Fruit fly (Drosophila melanogaster) whole organism, adult: ENCODE results near the gene cmb.

Source experiments
- CG11617 ChIP-seq: fragments of 200-800 bp; sonication (Bioruptor generic); optimal IDR thresholded peaks from 2 replicates; lab custom pipeline; 2017; ENCODE audit warnings: mild to moderate bottlenecking, missing biosample characterization, missing genetic modification reagents, missing genetic modification characterization
- CG12768 ChIP-seq: fragments of 200-800 bp; sonication (Bioruptor generic); optimal IDR thresholded peaks from 2 replicates; lab custom pipeline; 2017; ENCODE audit warnings: missing biosample characterization, missing genetic modification characterization, mild to moderate bottlenecking, moderate library complexity, missing genetic modification reagents
- CG14711 ChIP-seq: fragments of 200-800 bp; sonication (Bioruptor generic); optimal IDR thresholded peaks from 2 replicates; lab custom pipeline; 2018; ENCODE audit warnings: missing biosample characterization, mild to moderate bottlenecking, missing genetic modification characterization, moderate library complexity
- CG1620 ChIP-seq: fragments of 200-800 bp; sonication (Bioruptor generic); optimal IDR thresholded peaks from 2 replicates; lab custom pipeline; 2016; ENCODE audit warnings: missing biosample characterization, missing genetic modification characterization
- CG33017 ChIP-seq: fragments of 200-800 bp; sonication (Bioruptor generic); optimal IDR thresholded peaks from 2 replicates; lab custom pipeline; 2018; ENCODE audit warnings: missing biosample characterization, mild to moderate bottlenecking, missing genetic modification characterization, moderate library complexity
- CG5204 ChIP-seq: fragments of 200-800 bp; sonication (Bioruptor generic); optimal IDR thresholded peaks from 2 replicates; lab custom pipeline; 2016; ENCODE audit warnings: missing biosample characterization, missing genetic modification characterization
- CG7045 ChIP-seq: fragments of 200-800 bp; sonication (Bioruptor generic); optimal IDR thresholded peaks from 2 replicates; lab custom pipeline; 2017; ENCODE audit warnings: missing biosample characterization, mild to moderate bottlenecking, missing genetic modification characterization
- CG7101 ChIP-seq: fragments of 200-800 bp; sonication (Bioruptor generic); optimal IDR thresholded peaks from 2 replicates; lab custom pipeline; 2018; ENCODE audit warnings: missing biosample characterization, mild to moderate bottlenecking, missing genetic modification characterization, moderate library complexity
- Clk ChIP-seq: fragments of 200-800 bp; sonication (Bioruptor generic); optimal IDR thresholded peaks from 2 replicates; lab custom pipeline; 2017; ENCODE audit warnings: missing biosample characterization, missing genetic modification characterization
- Crg-1 ChIP-seq: fragments of 200-800 bp; sonication (Bioruptor generic); optimal IDR thresholded peaks from 2 replicates; lab custom pipeline; 2016; ENCODE audit warnings: missing biosample characterization, missing genetic modification characterization
- Hr96 ChIP-seq: fragments of 200-800 bp; sonication (Bioruptor generic); optimal IDR thresholded peaks from 2 replicates; lab custom pipeline; 2016; ENCODE audit warnings: missing biosample characterization, missing genetic modification characterization
- Mnt ChIP-seq: fragments of 200-800 bp; sonication (Bioruptor generic); optimal IDR thresholded peaks from 2 replicates; lab custom pipeline; 2016; ENCODE audit warnings: missing biosample characterization, mild to moderate bottlenecking, missing genetic modification characterization
- bab1 ChIP-seq: fragments of 200-800 bp; sonication (Bioruptor generic); optimal IDR thresholded peaks from 3 replicates; lab custom pipeline; 2019; ENCODE audit warnings: missing biosample characterization, mild to moderate bottlenecking, missing genetic modification characterization, moderate library complexity
- cic ChIP-seq: fragments of 200-800 bp; sonication (Bioruptor generic); optimal IDR thresholded peaks from 2 replicates; lab custom pipeline; 2017; ENCODE audit warnings: missing biosample characterization, mild to moderate bottlenecking, missing genetic modification characterization, moderate library complexity
- cnc ChIP-seq, 2 experiments: fragments of >200 bp; optimal IDR thresholded peaks; 2 replicates each; lab custom pipeline; 2017
- kay ChIP-seq: fragments of 200-800 bp; sonication (Bioruptor generic); peaks from one replicate; lab custom pipeline; 2016; ENCODE audit warnings: missing biosample characterization, missing genetic modification characterization, borderline replicate concordance
- ovo ChIP-seq: fragments of 200-800 bp; sonication (Bioruptor generic); optimal IDR thresholded peaks from 2 replicates; lab custom pipeline; 2016; ENCODE audit warnings: missing biosample characterization, missing genetic modification characterization
- pad ChIP-seq: fragments of 200-800 bp; sonication (Bioruptor generic); optimal IDR thresholded peaks from 3 replicates; lab custom pipeline; 2017; ENCODE audit warnings: missing biosample characterization, missing genetic modification characterization, mild to moderate bottlenecking, moderate library complexity, missing genetic modification reagents
- tj ChIP-seq: fragments of 200-800 bp; sonication (Bioruptor generic); optimal IDR thresholded peaks from 3 replicates; lab custom pipeline; 2017; ENCODE audit warnings: missing biosample characterization, mild to moderate bottlenecking, missing genetic modification characterization, moderate library complexity
- toe ChIP-seq: fragments of 200-800 bp; sonication (Bioruptor generic); optimal IDR thresholded peaks from 2 replicates; lab custom pipeline; 2016; ENCODE audit warnings: missing biosample characterization, missing genetic modification characterization

cmb gene

DNA sequence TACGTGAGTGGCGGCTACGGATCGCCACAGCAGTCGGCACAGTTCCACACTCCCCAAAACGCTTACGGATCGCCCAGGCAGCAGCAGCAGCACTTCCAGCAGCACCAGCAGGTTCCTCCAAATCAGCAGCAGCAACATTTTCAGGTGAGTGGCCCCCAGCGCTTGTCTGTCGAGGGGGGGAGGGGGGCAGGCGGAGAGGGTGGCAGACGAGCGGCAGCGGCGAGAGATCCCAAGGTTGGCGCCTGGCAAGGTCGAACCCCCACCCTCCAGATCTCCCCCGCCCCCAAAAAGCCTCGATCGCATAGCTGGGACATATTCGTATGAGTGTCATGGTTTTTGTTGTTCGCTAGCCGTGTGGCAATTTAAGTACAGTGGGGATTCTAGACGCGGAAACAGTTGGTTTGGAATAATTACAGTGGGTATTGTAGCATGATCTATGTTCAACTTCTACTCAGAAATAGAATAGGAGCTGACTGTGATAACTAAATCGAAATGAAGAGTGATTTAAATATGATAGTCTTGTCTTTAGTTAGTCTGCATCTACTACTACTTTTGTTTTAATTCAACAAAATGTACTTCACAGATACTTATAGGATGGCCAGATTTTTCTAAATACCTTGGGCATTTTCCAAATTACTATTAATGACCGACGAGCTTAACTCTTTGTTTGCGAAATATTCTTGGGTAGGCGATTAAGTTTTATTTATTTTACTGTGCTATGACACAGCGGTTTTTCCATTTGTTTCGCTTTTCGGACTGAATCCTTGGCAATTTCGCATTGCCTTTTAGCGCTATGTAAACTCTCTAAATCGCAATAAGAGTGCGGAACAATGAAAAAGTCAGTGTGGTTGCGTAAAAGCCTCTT is 36.2 kb downstream of the cmb start:
- no peak for TF ChIP-seq Crg-1
- peak in 1 of 2 experiments; percentile 71 for TF ChIP-seq cnc (optimal IDR thresholded peaks at IDR 0.05; lab: Kevin White, UChicago)

dm6 chr3L:13479204-13479600 is 36.8 kb downstream of the cmb start:
- TF ChIP-seq Hr96 (GFP tag; lab: Kevin White, UChicago) (no peak), CG12768 (peak; percentile 8)

DNA sequence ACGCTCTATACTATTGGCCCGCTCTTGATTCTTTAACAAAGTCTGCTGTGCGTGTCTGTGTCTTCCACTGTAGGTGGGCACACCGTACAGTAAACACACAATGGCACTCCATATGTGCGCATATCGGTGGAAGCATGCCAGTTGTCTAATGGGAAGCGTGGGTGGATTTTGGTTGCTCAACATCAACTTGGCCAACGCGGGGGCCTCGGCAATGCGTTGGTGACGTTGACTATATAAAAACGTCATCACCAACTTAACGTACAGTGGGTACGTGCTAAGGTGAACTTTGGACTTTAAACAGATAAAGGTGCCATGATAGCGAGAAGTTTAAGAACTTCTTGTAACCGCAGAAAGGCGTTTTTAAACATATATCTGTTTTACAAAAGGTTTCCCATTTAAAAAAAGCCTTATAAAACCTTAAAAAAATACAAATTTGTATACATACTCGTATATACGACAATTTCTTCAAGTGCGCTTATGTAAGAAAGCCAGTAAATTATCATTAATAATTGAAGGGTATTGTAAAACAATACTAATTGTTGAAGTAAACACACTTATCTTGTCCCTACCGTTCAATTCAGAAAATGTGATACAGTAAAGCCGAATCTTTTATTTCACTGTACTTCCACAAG is 37.3 kb downstream of the cmb start:
- peak; percentile 7 for TF ChIP-seq pad (GFP tag; lab: Kevin White, UChicago)
- peak; percentile 61 for TF ChIP-seq toe (GFP tag; lab: Kevin White, UChicago)
- TF ChIP-seq CG11617 (GFP tag; lab: Kevin White, UChicago), result peak; percentile 67
- TF ChIP-seq CG5204 (GFP tag; lab: Kevin White, UChicago), result peak; percentile 80
- no peak for TF ChIP-seq Mnt
- TF ChIP-seq Hr96 (GFP tag; lab: Kevin White, UChicago), result peak; percentile 60
- TF ChIP-seq CG1620, result no peak
- TF ChIP-seq CG7045 (GFP tag; lab: Kevin White, UChicago), result peak; percentile 76
- TF ChIP-seq cic (GFP tag; lab: Kevin White, UChicago), result no peak
- peak; percentile 13 for TF ChIP-seq CG7101 (tag; lab: Kevin White, UChicago)
- TF ChIP-seq Clk (GFP tag; lab: Kevin White, UChicago), result no peak
- peak; percentile 69 for TF ChIP-seq CG12768
- peak; percentile 12 for TF ChIP-seq CG14711 (tag; lab: Kevin White, UChicago)
- no peak for TF ChIP-seq Crg-1
- no peak for TF ChIP-seq cnc (optimal IDR thresholded peaks at IDR 0.05; lab: Kevin White, UChicago)
- TF ChIP-seq kay, result no peak
- no peak for TF ChIP-seq tj
- TF ChIP-seq bab1 (GFP tag; lab: Kevin White, UChicago), result no peak
- TF ChIP-seq CG33017 (tag; lab: Kevin White, UChicago), result peak; percentile 56
- TF ChIP-seq ovo (GFP tag; lab: Kevin White, UChicago), result no peak

DNA sequence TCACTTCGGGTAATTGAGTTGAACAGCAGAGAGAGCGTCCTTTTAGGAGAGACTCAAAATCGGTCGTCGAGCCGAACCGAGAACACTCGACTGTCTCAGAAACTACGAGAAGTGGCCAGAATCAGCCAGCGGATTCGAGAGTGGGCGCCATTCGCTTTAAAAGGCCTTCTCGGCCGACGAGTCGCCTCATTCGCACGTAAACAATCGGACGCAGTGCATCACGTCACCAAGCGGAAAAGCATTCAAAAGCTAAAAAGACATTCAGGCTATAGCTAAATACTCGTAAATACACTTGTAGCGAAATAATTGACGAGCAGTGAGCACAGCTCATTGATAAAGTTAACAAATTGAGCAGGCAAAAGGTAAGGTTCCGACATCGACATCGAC is 37.8 kb downstream of the cmb start:
- TF ChIP-seq cic (GFP tag; lab: Kevin White, UChicago) (peak; percentile 94), Mnt (peak; percentile 37), Hr96 (GFP tag; lab: Kevin White, UChicago) (peak; percentile 21), bab1 (GFP tag; lab: Kevin White, UChicago) (peak; percentile 19), CG7045 (GFP tag; lab: Kevin White, UChicago) (no peak), CG7101 (tag; lab: Kevin White, UChicago) (peak; percentile 21), pad (GFP tag; lab: Kevin White, UChicago) (no peak), CG11617 (GFP tag; lab: Kevin White, UChicago) (peak; percentile 7)

DNA sequence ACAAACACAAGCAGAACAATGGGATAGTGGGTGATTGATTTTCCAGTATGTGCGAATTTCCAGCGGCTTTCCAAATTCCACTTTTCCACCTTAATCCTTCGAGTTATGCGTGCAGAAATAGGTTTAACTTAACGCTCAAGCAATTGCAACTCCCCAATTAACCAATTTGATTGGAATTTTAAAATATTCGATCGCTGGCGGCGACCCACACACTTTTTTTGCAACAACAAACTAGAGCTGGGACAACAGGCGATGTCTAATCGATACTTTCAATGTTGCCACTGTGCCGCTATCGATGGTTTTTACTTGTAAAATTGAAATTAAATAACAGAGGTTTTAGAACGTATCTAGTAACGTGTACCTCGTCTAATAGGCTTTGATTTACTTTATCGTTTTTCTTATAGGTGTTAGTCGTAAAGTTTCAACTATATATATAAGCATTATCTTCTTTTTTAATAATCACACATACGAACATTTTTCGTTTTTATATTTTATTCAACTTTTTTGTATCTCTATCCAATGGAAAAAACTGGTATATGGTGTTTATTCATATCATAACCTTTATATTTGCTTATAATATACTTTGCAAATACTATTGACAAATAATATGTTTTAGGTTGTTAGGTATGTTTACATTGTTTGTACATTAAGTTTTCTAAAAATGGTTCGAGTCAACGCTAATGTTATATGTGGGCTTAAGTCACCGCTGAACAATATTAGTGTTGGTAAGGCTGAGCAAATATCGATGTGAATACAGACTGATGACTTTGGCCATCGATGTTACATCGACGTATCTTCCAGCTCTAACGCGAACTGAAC is 43.9 kb downstream of the cmb start, which contains the start of the genes Abp1 and Tgi:
TSS of gene Abp1 (minus strand) at position 240 of the 819 bp plus-strand sequence.
TSS of gene Tgi (plus strand) at position 757 of the 819 bp plus-strand sequence.
- TF ChIP-seq CG14711 (tag; lab: Kevin White, UChicago), result no peak
- TF ChIP-seq toe (GFP tag; lab: Kevin White, UChicago), result peak; percentile 31
- peak; percentile 6 for TF ChIP-seq Hr96 (GFP tag; lab: Kevin White, UChicago)
- no peak for TF ChIP-seq tj
- no peak for TF ChIP-seq CG5204 (GFP tag; lab: Kevin White, UChicago)
- no peak for TF ChIP-seq Crg-1
- peak; percentile 13 for TF ChIP-seq Mnt
- TF ChIP-seq cic (GFP tag; lab: Kevin White, UChicago), result no peak
- no peak for TF ChIP-seq CG33017 (tag; lab: Kevin White, UChicago)
- no peak for TF ChIP-seq ovo (GFP tag; lab: Kevin White, UChicago)
- no peak for TF ChIP-seq cnc (optimal IDR thresholded peaks at IDR 0.05; lab: Kevin White, UChicago)
- TF ChIP-seq bab1 (GFP tag; lab: Kevin White, UChicago), result peak; percentile 10
- TF ChIP-seq CG12768, result no peak
- no peak for TF ChIP-seq CG7045 (GFP tag; lab: Kevin White, UChicago)
- TF ChIP-seq kay, result no peak
- no peak for TF ChIP-seq Clk (GFP tag; lab: Kevin White, UChicago)
- TF ChIP-seq CG11617 (GFP tag; lab: Kevin White, UChicago), result no peak
- peak; percentile 31 for TF ChIP-seq pad (GFP tag; lab: Kevin White, UChicago)
- TF ChIP-seq CG7101 (tag; lab: Kevin White, UChicago), result peak; percentile 39
- TF ChIP-seq CG1620, result peak; percentile 61
